Worm (Caenorhabditis elegans): ENCODE measurements around the gene nrde-2.
A peak's percentile ranks its signal among the peaks of the same experiment; 100 is the strongest.

Gene nrde-2

DNA sequence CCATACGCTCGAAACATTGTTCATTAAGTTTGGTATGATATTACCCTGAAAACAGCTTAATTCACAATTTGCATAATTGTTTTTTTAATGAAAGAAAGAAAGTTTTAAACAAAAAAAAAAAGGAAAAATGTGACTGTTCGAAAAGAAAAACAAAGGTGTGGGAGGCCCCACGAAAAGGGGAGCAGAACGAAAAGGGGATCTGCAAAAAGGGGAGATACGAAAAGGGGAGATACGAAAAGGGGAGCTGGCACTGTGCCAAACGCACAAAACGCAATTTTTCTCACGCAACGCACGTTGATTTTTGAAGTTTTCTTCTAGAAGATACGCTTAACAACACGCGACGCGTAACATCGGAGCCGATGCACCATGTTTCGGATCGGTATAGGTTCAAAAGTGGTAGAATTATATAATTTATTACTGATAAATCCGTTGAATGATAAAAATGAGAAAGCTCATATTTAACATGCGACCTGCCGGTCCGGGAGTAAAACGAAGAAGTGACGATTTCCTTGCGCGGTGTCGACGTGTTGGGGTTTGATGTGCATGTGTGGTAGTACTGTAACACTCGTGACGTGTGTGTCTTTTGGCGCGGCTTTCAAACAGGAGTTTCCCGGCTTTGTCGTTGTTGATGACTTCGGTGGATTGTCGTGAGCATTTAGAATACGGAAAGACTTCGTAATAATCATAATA lies at the start of gene nrde-2:
Gene nrde-2, minus strand, starts transcription at position 45 of the 690 bp plus-strand sequence.
- TF ChIP-seq egrh-3 (GFP tag; IDR thresholded peaks at IDR 0.05) (peak; percentile 67), F33H1.4 (GFP tag; IDR thresholded peaks at IDR 0.05) (peak; percentile 75), lir-1 (GFP tag; conservative IDR thresholded peaks at IDR 0.05) (0 out of 2 replicates have a peak, but pooled peaks have one; percentile 39), K11D2.4 (GFP tag; IDR thresholded peaks at IDR 0.05) (0 out of 2 replicates have a peak, but pooled peaks have one; percentile 44), madf-8 (GFP tag; conservative IDR thresholded peaks at IDR 0.05) (0 out of 2 replicates have a peak, but pooled peaks have one; percentile 14), D2030.7 (GFP tag; IDR thresholded peaks at IDR 0.05) (peak; percentile 15; the same call in 1 of the 2 replicates), ceh-100 (GFP tag; IDR thresholded peaks at IDR 0.05) (peak; percentile 90)

DNA sequence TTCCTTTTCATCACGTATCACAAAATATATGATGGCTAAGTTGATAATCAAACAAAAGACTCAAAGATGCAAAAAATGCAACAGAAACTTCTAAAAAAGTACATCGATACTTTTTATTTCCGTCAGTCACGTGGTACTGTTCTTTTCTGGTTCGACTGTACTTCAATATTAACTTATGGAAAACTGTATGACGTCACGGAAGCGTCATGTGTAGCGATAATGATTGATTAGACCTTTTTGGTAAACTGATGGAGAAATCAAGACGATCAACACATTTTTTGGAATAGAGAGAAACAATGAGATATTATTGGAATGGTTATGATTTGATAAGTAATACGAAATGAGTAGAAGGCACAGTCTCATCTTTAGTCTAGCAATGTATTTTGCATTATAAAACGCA lies 46.8 kb upstream of the nrde-2 start:
- no peak for TF ChIP-seq ZK185.1 (tag; optimal IDR thresholded peaks at IDR 0.05; ENCODE audit: poor library complexity, severe bottlenecking)
- no peak for TF ChIP-seq aptf-2 (GFP tag; conservative IDR thresholded peaks at IDR 0.05)
- peak; percentile 15 for TF ChIP-seq lin-40 (tag; optimal IDR thresholded peaks at IDR 0.05)
- no peak for TF ChIP-seq tlf-1 (GFP tag; optimal IDR thresholded peaks at IDR 0.05)
- no peak for TF ChIP-seq attf-5 (GFP tag; optimal IDR thresholded peaks at IDR 0.05)

DNA sequence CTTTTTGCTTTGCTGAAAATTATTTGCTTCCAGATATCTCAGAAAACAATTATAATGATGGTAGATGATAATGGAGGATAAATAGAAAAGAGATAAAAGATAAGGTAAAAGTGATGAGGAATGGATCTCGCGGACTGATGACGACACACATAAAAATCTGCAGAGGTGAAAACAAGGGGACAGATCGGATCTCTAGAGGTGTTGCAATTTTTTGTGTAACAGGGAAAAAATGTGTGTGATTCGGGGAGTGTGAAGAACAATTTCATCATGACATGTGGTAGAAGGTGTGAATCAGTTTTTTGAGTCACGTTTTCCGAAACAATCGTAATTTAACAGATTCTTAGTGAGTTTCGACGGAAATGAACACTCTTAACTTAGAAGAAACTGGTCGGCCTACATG lies 41.5 kb upstream of the nrde-2 start:
- TF ChIP-seq aptf-3 (GFP tag; IDR thresholded peaks at IDR 0.05) (no peak), repo-1 (tag; optimal IDR thresholded peaks at IDR 0.05) (no peak), gei-17 (GFP tag; optimal IDR thresholded peaks at IDR 0.05) (no peak), nhr-179 (tag; optimal IDR thresholded peaks at IDR 0.05) (no peak), mcd-1 (GFP tag; IDR thresholded peaks at IDR 0.05) (no peak), lag-1 (GFP tag; IDR thresholded peaks at IDR 0.05) (no peak)

DNA sequence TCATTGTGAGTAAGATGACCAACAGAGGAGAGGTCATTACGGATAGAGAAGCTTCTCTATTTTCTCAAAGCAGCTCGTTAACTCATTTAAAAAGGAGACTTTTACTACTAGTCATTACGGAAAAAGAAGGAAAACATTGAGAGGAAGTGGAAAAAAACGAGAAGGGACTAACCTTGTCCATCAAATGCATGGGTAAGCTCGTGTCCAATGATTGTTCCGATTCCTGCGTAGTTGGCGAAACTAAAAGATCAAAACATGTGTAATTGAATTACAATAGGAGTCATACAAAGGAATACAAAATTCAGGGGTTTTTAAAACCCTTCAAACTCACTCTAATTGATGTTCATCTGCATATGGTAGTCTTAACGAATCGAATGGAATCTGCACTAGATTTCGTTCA lies 37.6 kb upstream of the nrde-2 start:
- TF ChIP-seq rpc-1 (optimal IDR thresholded peaks at IDR 0.05) (no peak), rpc-1 (tag; optimal IDR thresholded peaks at IDR 0.05) (no peak), lsy-27 (tag; optimal IDR thresholded peaks at IDR 0.05; ENCODE audit: borderline replicate concordance, insufficient read depth) (no peak), Y95B8A.8 (GFP tag; IDR thresholded peaks at IDR 0.05) (no peak), akir-1 (GFP tag; optimal IDR thresholded peaks at IDR 0.05) (no peak), dpl-1 (GFP tag; optimal IDR thresholded peaks at IDR 0.05) (no peak), ama-1 (optimal IDR thresholded peaks at IDR 0.05) (no peak), ama-1 (GFP tag; optimal IDR thresholded peaks at IDR 0.05) (no peak), attf-6 (GFP tag; IDR thresholded peaks at IDR 0.05) (no peak), nhr-80 (tag; optimal IDR thresholded peaks at IDR 0.05) (no peak), mel-28 (tag; optimal IDR thresholded peaks at IDR 0.05; ENCODE audit: borderline replicate concordance) (no peak), sdz-38 (tag; optimal IDR thresholded peaks at IDR 0.05) (no peak), aptf-3 (GFP tag; IDR thresholded peaks at IDR 0.05) (no peak), madf-10 (tag; optimal IDR thresholded peaks at IDR 0.05) (no peak), K12H6.12 (tag; optimal IDR thresholded peaks at IDR 0.05) (no peak), T26A5.8 (tag; optimal IDR thresholded peaks at IDR 0.05) (no peak), mxl-1 (tag; optimal IDR thresholded peaks at IDR 0.05) (no peak), rec-8 (tag; optimal IDR thresholded peaks at IDR 0.05) (no peak), D2030.7 (GFP tag; IDR thresholded peaks at IDR 0.05) (no peak), egrh-3 (GFP tag; IDR thresholded peaks at IDR 0.05) (no peak), ztf-6 (GFP tag; IDR thresholded peaks at IDR 0.05) (no peak), ceh-91 (GFP tag; IDR thresholded peaks at IDR 0.05) (no peak)

All from whole organism, young adult.